Fruit fly (Drosophila melanogaster) whole organism, wandering third instar larva: ENCODE results near the gene Cyp4g15.

Experiments
- Abd-B ChIP-seq: fragments of >200 bp; optimal IDR thresholded peaks from 2 replicates; lab custom pipeline; 2017; ENCODE audit warnings: missing biosample characterization, missing genetic modification characterization
- Myc ChIP-seq: fragments of >200 bp; optimal IDR thresholded peaks from 2 replicates; lab custom pipeline; 2017
- N ChIP-seq: fragments of >200 bp; optimal IDR thresholded peaks from 2 replicates; lab custom pipeline; 2018; ENCODE audit warnings: missing biosample characterization, missing external identifiers, missing genetic modification characterization
- dmrt93B ChIP-seq: fragments of 200-800 bp; sonication (Bioruptor generic); optimal IDR thresholded peaks from 2 replicates; lab custom pipeline; 2018; ENCODE audit warnings: missing biosample characterization, mild to moderate bottlenecking, missing genetic modification characterization
- fru ChIP-seq: fragments of 200-800 bp; sonication (Bioruptor generic); optimal IDR thresholded peaks from 3 replicates; lab custom pipeline; 2016; ENCODE audit warnings: missing biosample characterization, mild to moderate bottlenecking, missing genetic modification characterization
- sv ChIP-seq: fragments of 200-800 bp; sonication (Bioruptor generic); optimal IDR thresholded peaks from 3 replicates; lab custom pipeline; 2016; ENCODE audit warnings: missing biosample characterization, missing genetic modification characterization
- usp ChIP-seq: fragments of >200 bp; optimal IDR thresholded peaks from 2 replicates; lab custom pipeline; 2017; ENCODE audit warnings: missing biosample characterization, missing genetic modification characterization

dm6 chrX:11521561-11522546, 45.0 kb downstream of the Cyp4g15 start:
- no peak for TF ChIP-seq usp (GFP tag; lab: Kevin White, UChicago)
- no peak for TF ChIP-seq sv (GFP tag; lab: Kevin White, UChicago)
- no peak for TF ChIP-seq Myc (lab: Kevin White, UChicago)
- peak; percentile 46 for TF ChIP-seq fru (GFP tag; lab: Kevin White, UChicago)
- TF ChIP-seq N, result no peak
- no peak for TF ChIP-seq Abd-B (GFP tag; lab: Kevin White, UChicago)
- TF ChIP-seq dmrt93B (GFP tag; lab: Kevin White, UChicago), result no peak
